Worm (Caenorhabditis elegans) whole organism, young adult: ENCODE data around the gene T25B2.4.
A peak's percentile ranks its signal among the peaks of the same experiment; 100 is the strongest.

ENCODE experiments used
- B0336.3 ChIP-seq: fragments of 200-800 bp; sonication (Bioruptor generic); IDR thresholded peaks from 2 replicates; pipeline ENCODE4 v1.3.6; 2022; ENCODE audit warnings: missing genetic modification characterization, missing compliant biosample characterization
- D2030.7 ChIP-seq: fragments of 200-800 bp; sonication (Bioruptor generic); IDR thresholded peaks from 2 replicates; pipeline ENCODE4 v1.3.6; 2022; ENCODE audit warnings: missing genetic modification reagents, missing genetic modification characterization, missing compliant biosample characterization
- F10E7.11 ChIP-seq: sonication (generic microtip); optimal IDR thresholded peaks from 2 replicates; lab custom pipeline; 2017; ENCODE audit warnings: mild to moderate bottlenecking, missing genetic modification characterization, moderate library complexity, missing compliant biosample characterization
- F23B12.7 ChIP-seq: sonication (generic microtip); optimal IDR thresholded peaks from 2 replicates; lab custom pipeline; 2017; ENCODE audit warnings: missing genetic modification characterization, mild to moderate bottlenecking, missing compliant biosample characterization, antibody characterized with exemption, moderate library complexity; ENCODE audit not compliant: insufficient read depth
- F33H1.4 ChIP-seq: fragments of 200-800 bp; sonication (Bioruptor generic); IDR thresholded peaks from 2 replicates; pipeline ENCODE4 v1.3.6; 2022; ENCODE audit warnings: missing genetic modification reagents, missing genetic modification characterization, missing compliant biosample characterization
- F49E8.2 ChIP-seq: sonication (generic microtip); optimal IDR thresholded peaks from 3 replicates; lab custom pipeline; 2017; ENCODE audit warnings: missing genetic modification characterization, mild to moderate bottlenecking, missing compliant biosample characterization, antibody characterized with exemption, moderate library complexity; ENCODE audit not compliant: insufficient read depth
- Y53F4B.3 ChIP-seq: fragments of 200-800 bp; sonication (Bioruptor generic); IDR thresholded peaks from 2 replicates; pipeline ENCODE4 v1.3.6; 2022; ENCODE audit warnings: missing genetic modification reagents, missing genetic modification characterization, missing compliant biosample characterization
- Y95B8A.8 ChIP-seq: fragments of 200-800 bp; sonication (Bioruptor generic); IDR thresholded peaks from 2 replicates; pipeline ENCODE4 v1.3.6; 2022; ENCODE audit warnings: missing genetic modification reagents, missing genetic modification characterization, missing compliant biosample characterization
- akir-1 ChIP-seq: fragments of 200-800 bp; sonication (Bioruptor generic); optimal IDR thresholded peaks from 2 replicates; lab custom pipeline; 2018; ENCODE audit warnings: mild to moderate bottlenecking, missing genetic modification characterization, moderate library complexity, missing compliant biosample characterization
- aptf-3 ChIP-seq: fragments of 200-800 bp; sonication (Bioruptor generic); IDR thresholded peaks from 2 replicates; pipeline ENCODE4 v1.3.6; 2022; ENCODE audit warnings: missing genetic modification characterization, missing compliant biosample characterization
- atf-7 ChIP-seq: sonication (generic microtip); optimal IDR thresholded peaks from 2 replicates; lab custom pipeline; 2017; ENCODE audit warnings: mild to moderate bottlenecking, missing genetic modification characterization, missing compliant biosample characterization
- athp-1 ChIP-seq: sonication (generic microtip); optimal IDR thresholded peaks from 2 replicates; lab custom pipeline; 2017; ENCODE audit warnings: mild to moderate bottlenecking, missing genetic modification characterization, missing compliant biosample characterization
- attf-6 ChIP-seq: fragments of 200-800 bp; sonication (Bioruptor generic); IDR thresholded peaks from 2 replicates; pipeline ENCODE4 v1.3.6; 2022; ENCODE audit warnings: missing genetic modification reagents, missing genetic modification characterization, missing compliant biosample characterization
- bed-2 ChIP-seq: fragments of 200-800 bp; sonication (Bioruptor generic); IDR thresholded peaks from 2 replicates; pipeline ENCODE4 v1.3.6; 2022; ENCODE audit warnings: missing genetic modification reagents, missing genetic modification characterization, missing compliant biosample characterization
- ccch-3 ChIP-seq: fragments of 200-800 bp; sonication (Bioruptor generic); optimal IDR thresholded peaks from 2 replicates; lab custom pipeline; 2018; ENCODE audit warnings: mild to moderate bottlenecking, missing genetic modification characterization, missing compliant biosample characterization
- cebp-2 ChIP-seq: fragments of 200-800 bp; sonication (Bioruptor generic); IDR thresholded peaks from 2 replicates; pipeline ENCODE4 v1.3.6; 2022; ENCODE audit warnings: missing genetic modification characterization, missing compliant biosample characterization
- ceh-27 ChIP-seq: fragments of 200-800 bp; sonication (Bioruptor generic); optimal IDR thresholded peaks from 2 replicates; lab custom pipeline; 2018; ENCODE audit warnings: mild to moderate bottlenecking, missing genetic modification characterization, moderate library complexity, missing compliant biosample characterization
- ceh-58 ChIP-seq: fragments of 200-800 bp; sonication (Bioruptor generic); IDR thresholded peaks from 2 replicates; pipeline ENCODE4 v1.3.6; 2022; ENCODE audit warnings: missing genetic modification characterization, missing compliant biosample characterization
- dox-1 ChIP-seq: fragments of 200-800 bp; sonication (Bioruptor generic); IDR thresholded peaks from 2 replicates; pipeline ENCODE4 v1.3.6; 2022; ENCODE audit warnings: missing genetic modification reagents, missing genetic modification characterization, missing compliant biosample characterization
- dpl-1 ChIP-seq: fragments of 150-350 bp; optimal IDR thresholded peaks from 2 replicates; lab custom pipeline; 2014; ENCODE audit warnings: missing biosample characterization, missing genetic modification reagents, missing genetic modification characterization
- efl-1 ChIP-seq: fragments of 150-350 bp; optimal IDR thresholded peaks from 2 replicates; lab custom pipeline; 2014; ENCODE audit warnings: missing biosample characterization, missing genetic modification reagents, missing genetic modification characterization
- egl-44 ChIP-seq: fragments of 200-800 bp; sonication (Bioruptor generic); IDR thresholded peaks from 2 replicates; pipeline ENCODE4 v1.3.6; 2022; ENCODE audit warnings: missing genetic modification reagents, missing genetic modification characterization, missing compliant biosample characterization
- egrh-3 ChIP-seq: fragments of 200-800 bp; sonication (Bioruptor generic); IDR thresholded peaks from 2 replicates; pipeline ENCODE4 v1.3.6; 2022; ENCODE audit warnings: missing genetic modification reagents, missing genetic modification characterization, missing compliant biosample characterization
- hlh-26 ChIP-seq: fragments of 200-800 bp; sonication (Bioruptor generic); conservative IDR thresholded peaks from 2 replicates; pipeline ENCODE4 v1.3.6; 2022; ENCODE audit warnings: missing genetic modification reagents, missing genetic modification characterization, missing compliant biosample characterization
- let-526 ChIP-seq: fragments of 200-800 bp; sonication (Bioruptor generic); IDR thresholded peaks from 2 replicates; pipeline ENCODE4 v1.3.6; 2022; ENCODE audit warnings: missing genetic modification reagents, missing genetic modification characterization, missing compliant biosample characterization
- let-607 ChIP-seq, 2 experiments: fragments of 200-800 bp in 1 of 2; sonication (Bioruptor generic) in 1 of 2; sonication (generic microtip) in 1 of 2; optimal IDR thresholded peaks; 2 replicates each; lab custom pipeline; 2016 to 2018; ENCODE audit warnings: mild to moderate bottlenecking in 2 of 2, missing compliant biosample characterization in 2 of 2, missing genetic modification characterization in 2 of 2, moderate library complexity in 2 of 2, missing genotype in 1 of 2
- lin-26 ChIP-seq: fragments of 200-800 bp; sonication (Bioruptor generic); IDR thresholded peaks from 2 replicates; pipeline ENCODE4 v1.3.6; 2022; ENCODE audit warnings: missing genetic modification reagents, missing genetic modification characterization, missing compliant biosample characterization
- lir-1 ChIP-seq: fragments of 200-800 bp; sonication (Bioruptor generic); conservative IDR thresholded peaks from 2 replicates; pipeline ENCODE4 v1.3.6; 2022; ENCODE audit warnings: missing genetic modification reagents, missing genetic modification characterization, missing compliant biosample characterization
- lsl-1 ChIP-seq: fragments of 200-800 bp; sonication (Bioruptor generic); optimal IDR thresholded peaks from 2 replicates; lab custom pipeline; 2018; ENCODE audit warnings: mild to moderate bottlenecking, missing genetic modification characterization, moderate library complexity, missing compliant biosample characterization
- lsy-27 ChIP-seq: sonication (generic microtip); optimal IDR thresholded peaks from 2 replicates; lab custom pipeline; 2017; ENCODE audit warnings: missing genetic modification characterization, mild to moderate bottlenecking, missing compliant biosample characterization, antibody characterized with exemption, missing genotype, borderline replicate concordance; ENCODE audit not compliant: insufficient read depth
- madf-3 ChIP-seq: fragments of 200-800 bp; sonication (Bioruptor generic); IDR thresholded peaks from 2 replicates; pipeline ENCODE4 v1.3.6; 2022; ENCODE audit warnings: missing genetic modification reagents, missing genetic modification characterization, missing compliant biosample characterization
- madf-6 ChIP-seq: fragments of 200-800 bp; sonication (Bioruptor generic); IDR thresholded peaks from 2 replicates; pipeline ENCODE4 v1.3.6; 2022; ENCODE audit warnings: missing genetic modification reagents, missing genetic modification characterization, missing compliant biosample characterization
- nfyb-1 ChIP-seq: fragments of 200-800 bp; sonication (Bioruptor generic); IDR thresholded peaks from 2 replicates; pipeline ENCODE4 v1.3.6; 2022; ENCODE audit warnings: missing genetic modification reagents, missing genetic modification characterization, missing compliant biosample characterization
- nhr-27 ChIP-seq: fragments of 200-800 bp; sonication (Bioruptor generic); optimal IDR thresholded peaks from 2 replicates; lab custom pipeline; 2018; ENCODE audit warnings: mild to moderate bottlenecking, missing genetic modification characterization, moderate library complexity, missing compliant biosample characterization
- nhr-80 ChIP-seq: sonication (generic microtip); optimal IDR thresholded peaks from 2 replicates; lab custom pipeline; 2016; ENCODE audit warnings: missing genetic modification characterization, missing compliant biosample characterization
- nhr-90 ChIP-seq: sonication (generic microtip); optimal IDR thresholded peaks from 2 replicates; lab custom pipeline; 2016; ENCODE audit warnings: missing genotype, mild to moderate bottlenecking, missing genetic modification characterization, missing compliant biosample characterization
- repo-1 ChIP-seq: sonication (generic microtip); optimal IDR thresholded peaks from 2 replicates; lab custom pipeline; 2017; ENCODE audit warnings: mild to moderate bottlenecking, missing genetic modification characterization, missing compliant biosample characterization
- rpc-1 ChIP-seq, 2 experiments: fragments of 150-350 bp in 1 of 2; sonication (generic microtip) in 1 of 2; optimal IDR thresholded peaks; 2 replicates each; lab custom pipeline; 2014 to 2018; ENCODE audit warnings: missing biosample characterization in 1 of 2, missing genetic modification characterization in 1 of 2, missing genetic modification reagents in 1 of 2, missing genotype in 1 of 2
- sdz-38 ChIP-seq: sonication (generic microtip); optimal IDR thresholded peaks from 2 replicates; lab custom pipeline; 2016; ENCODE audit warnings: missing genotype, missing genetic modification characterization, missing compliant biosample characterization
- snpc-1.3 ChIP-seq: sonication (generic microtip); optimal IDR thresholded peaks from 2 replicates; lab custom pipeline; 2017; ENCODE audit warnings: missing genetic modification characterization, mild to moderate bottlenecking, missing compliant biosample characterization, antibody characterized with exemption, moderate library complexity, missing genotype, missing genetic modification reagents; ENCODE audit not compliant: insufficient read depth
- sptf-2 ChIP-seq: fragments of 200-800 bp; sonication (Bioruptor generic); optimal IDR thresholded peaks from 2 replicates; lab custom pipeline; 2018; ENCODE audit warnings: mild to moderate bottlenecking, missing genetic modification characterization, missing compliant biosample characterization
- tbp1 ChIP-seq: fragments of 200-800 bp; sonication (Bioruptor generic); optimal IDR thresholded peaks from 2 replicates; lab custom pipeline; 2018; ENCODE audit warnings: mild to moderate bottlenecking, missing genetic modification characterization, missing compliant biosample characterization
- tbx-9 ChIP-seq: sonication (generic microtip); optimal IDR thresholded peaks from 2 replicates; lab custom pipeline; 2016; ENCODE audit warnings: borderline replicate concordance, missing genetic modification characterization, inconsistent platforms, missing compliant biosample characterization
- zfh-2 ChIP-seq: fragments of 200-800 bp; sonication (Bioruptor generic); conservative IDR thresholded peaks from 2 replicates; pipeline ENCODE4 v1.3.6; 2022; ENCODE audit warnings: missing genetic modification reagents, missing genetic modification characterization, missing compliant biosample characterization
- zim-3 ChIP-seq: sonication (generic microtip); optimal IDR thresholded peaks from 2 replicates; lab custom pipeline; 2017; ENCODE audit warnings: mild to moderate bottlenecking, missing genetic modification characterization, moderate library complexity, missing compliant biosample characterization
- ztf-18 ChIP-seq: sonication (generic microtip); optimal IDR thresholded peaks from 2 replicates; lab custom pipeline; 2016; ENCODE audit warnings: missing genotype, mild to moderate bottlenecking, missing genetic modification characterization, missing compliant biosample characterization
- ztf-6 ChIP-seq: fragments of 200-800 bp; sonication (Bioruptor generic); IDR thresholded peaks from 2 replicates; pipeline ENCODE4 v1.3.6; 2022; ENCODE audit warnings: missing genetic modification reagents, missing genetic modification characterization, missing compliant biosample characterization

The T25B2.4 gene

ce11 chrX:6207687-6208088 is 29.6 kb downstream of the T25B2.4 start, which contains the start of gene T13C5.6 (continued):
- TF ChIP-seq atf-7 (tag; lab: Kevin White, UChicago) (peak; percentile 87), let-526 (GFP tag; lab: Robert Waterston, UW) (peak; percentile 87; the same call in 1 of the 2 replicates), dpl-1 (GFP tag; lab: Kevin White, UChicago) (no peak), nfyb-1 (peak; percentile 93), ceh-58 (GFP tag; lab: Robert Waterston, UW) (no peak), nhr-80 (peak; percentile 82), egrh-3 (GFP tag; lab: Robert Waterston, UW) (peak; percentile 53), ztf-18 (tag; lab: Kevin White, UChicago) (peak; percentile 77), zfh-2 (GFP tag; lab: Robert Waterston, UW) (peak; percentile 89), lin-26 (GFP tag; lab: Robert Waterston, UW) (peak; percentile 78), lir-1 (GFP tag; lab: Robert Waterston, UW) (peak; percentile 81), attf-6 (no peak), F49E8.2 (no peak), lsy-27 (tag; lab: Kevin White, UChicago) (peak; percentile 30), athp-1 (tag; lab: Kevin White, UChicago) (peak; percentile 72), let-607 (tag; optimal IDR thresholded peaks at IDR 0.05; lab: Kevin White, UChicago) (peak; percentile 80 to 84), B0336.3 (GFP tag; lab: Robert Waterston, UW) (peak; percentile 85; the same call in 1 of the 2 replicates), nhr-27 (tag; lab: Kevin White, UChicago) (peak; percentile 91), F23B12.7 (tag; lab: Kevin White, UChicago) (peak; percentile 84), sdz-38 (tag; lab: Kevin White, UChicago) (peak; percentile 61), lsl-1 (GFP tag; lab: Kevin White, UChicago) (peak; percentile 22), ccch-3 (GFP tag; lab: Kevin White, UChicago) (peak; percentile 63), tbp1 (GFP tag; lab: Kevin White, UChicago) (peak; percentile 92), cebp-2 (GFP tag; lab: Robert Waterston, UW) (peak; percentile 93), D2030.7 (peak; percentile 43; the same call in 1 of the 2 replicates), aptf-3 (GFP tag; lab: Robert Waterston, UW) (peak; percentile 66; the same call in 1 of the 2 replicates), efl-1 (GFP tag; lab: Kevin White, UChicago) (no peak), dox-1 (GFP tag; lab: Robert Waterston, UW) (peak; percentile 93), egl-44 (GFP tag; lab: Robert Waterston, UW) (peak; percentile 88), F10E7.11 (tag; lab: Kevin White, UChicago) (no peak), snpc-1.3 (peak; percentile 81), tbx-9 (tag; lab: Kevin White, UChicago) (peak; percentile 74), madf-3 (GFP tag; lab: Robert Waterston, UW) (no peak), ztf-6 (GFP tag; lab: Robert Waterston, UW) (0 out of 2 replicates have a peak, but pooled peaks have one; percentile 58), akir-1 (GFP tag; lab: Kevin White, UChicago) (peak; percentile 79), rpc-1 (optimal IDR thresholded peaks at IDR 0.05; lab: Kevin White, UChicago) (peak; percentile 91), rpc-1 (tag; optimal IDR thresholded peaks at IDR 0.05; lab: Kevin White, UChicago) (peak; percentile 70), zim-3 (tag; lab: Kevin White, UChicago) (peak; percentile 88), Y53F4B.3 (GFP tag; lab: Robert Waterston, UW) (no peak), nhr-90 (peak; percentile 91), bed-2 (peak; percentile 76; the same call in 1 of the 2 replicates), repo-1 (tag; lab: Kevin White, UChicago) (peak; percentile 93), sptf-2 (GFP tag; lab: Kevin White, UChicago) (peak; percentile 67), F33H1.4 (GFP tag; lab: Robert Waterston, UW) (peak; percentile 21; the same call in 1 of the 2 replicates), madf-6 (GFP tag; lab: Robert Waterston, UW) (peak; percentile 55; the same call in 1 of the 2 replicates), ceh-27 (peak; percentile 97), hlh-26 (0 out of 2 replicates have a peak, but pooled peaks have one; percentile 43), Y95B8A.8 (GFP tag; lab: Robert Waterston, UW) (0 out of 2 replicates have a peak, but pooled peaks have one; percentile 48)
